Fruit fly (Drosophila melanogaster) whole organism, prepupa: ENCODE measurements around the gene Hand.

Source experiments
- Blimp-1 ChIP-seq: fragments of 200-800 bp; sonication (Bioruptor generic); optimal IDR thresholded peaks from 3 replicates; lab custom pipeline; 2017; ENCODE audit warnings: missing biosample characterization, missing genetic modification characterization, mild to moderate bottlenecking, moderate library complexity, missing genetic modification reagents
- CG10631 ChIP-seq: fragments of 200-800 bp; sonication (Bioruptor generic); optimal IDR thresholded peaks from 2 replicates; lab custom pipeline; 2016; ENCODE audit warnings: missing biosample characterization, missing genetic modification characterization
- CG11294 ChIP-seq: fragments of 200-800 bp; sonication (Bioruptor generic); IDR thresholded peaks from 2 replicates; pipeline ENCODE4 v1.3.6; 2022; ENCODE audit warnings: missing biosample characterization, missing genetic modification characterization
- CG11762 ChIP-seq: fragments of 200-800 bp; sonication (Bioruptor generic); optimal IDR thresholded peaks from 3 replicates; lab custom pipeline; 2016; ENCODE audit warnings: missing biosample characterization, missing genetic modification characterization; ENCODE audit not compliant: insufficient read depth
- CG11902 ChIP-seq: fragments of 200-800 bp; sonication (Bioruptor generic); optimal IDR thresholded peaks from 3 replicates; lab custom pipeline; 2016; ENCODE audit warnings: missing biosample characterization, missing genetic modification characterization
- CG1621 ChIP-seq: fragments of 200-800 bp; sonication (Bioruptor generic); optimal IDR thresholded peaks from 3 replicates; lab custom pipeline; 2018; ENCODE audit warnings: missing biosample characterization, mild to moderate bottlenecking, missing genetic modification characterization
- CG16779 ChIP-seq: fragments of 200-800 bp; sonication (Bioruptor generic); optimal IDR thresholded peaks from 3 replicates; lab custom pipeline; 2017; ENCODE audit warnings: missing biosample characterization, mild to moderate bottlenecking, missing genetic modification characterization
- CG3032 ChIP-seq: fragments of 200-800 bp; optimal IDR thresholded peaks from 2 replicates; lab custom pipeline; 2019; ENCODE audit warnings: missing biosample characterization, mild to moderate bottlenecking, missing genetic modification characterization, moderate library complexity
- CG31627 ChIP-seq: fragments of 200-800 bp; sonication (Bioruptor generic); optimal IDR thresholded peaks from 3 replicates; lab custom pipeline; 2016; ENCODE audit warnings: missing biosample characterization, missing genetic modification characterization
- CG32006 ChIP-seq: fragments of 200-800 bp; sonication (Bioruptor generic); optimal IDR thresholded peaks from 3 replicates; lab custom pipeline; 2017; ENCODE audit warnings: missing biosample characterization, mild to moderate bottlenecking, missing genetic modification characterization
- CG34406 ChIP-seq: fragments of 200-800 bp; sonication (Bioruptor generic); optimal IDR thresholded peaks from 3 replicates; lab custom pipeline; 2016; ENCODE audit warnings: missing biosample characterization, missing genetic modification characterization
- CG3919 ChIP-seq: fragments of 200-800 bp; sonication (Bioruptor generic); optimal IDR thresholded peaks from 3 replicates; lab custom pipeline; 2016; ENCODE audit warnings: missing biosample characterization, missing genetic modification characterization
- CG4318 ChIP-seq: fragments of 200-800 bp; sonication (Bioruptor generic); optimal IDR thresholded peaks from 3 replicates; lab custom pipeline; 2017; ENCODE audit warnings: missing biosample characterization, mild to moderate bottlenecking, missing genetic modification characterization
- CG6163 ChIP-seq: fragments of 200-800 bp; sonication (Bioruptor generic); IDR thresholded peaks from 3 replicates; pipeline ENCODE4 v1.3.6; 2022; ENCODE audit warnings: missing biosample characterization, missing genetic modification characterization
- CG6276 ChIP-seq: fragments of 200-800 bp; sonication (Bioruptor generic); optimal IDR thresholded peaks from 2 replicates; lab custom pipeline; 2017; ENCODE audit warnings: missing biosample characterization, mild to moderate bottlenecking, missing genetic modification characterization
- CG6792 ChIP-seq: fragments of 200-800 bp; sonication (Bioruptor generic); optimal IDR thresholded peaks from 3 replicates; lab custom pipeline; 2016; ENCODE audit warnings: missing biosample characterization, missing genetic modification characterization
- CG6808 ChIP-seq: fragments of 200-800 bp; sonication (Bioruptor generic); optimal IDR thresholded peaks from 3 replicates; lab custom pipeline; 2017; ENCODE audit warnings: missing biosample characterization, missing genetic modification characterization, mild to moderate bottlenecking, moderate library complexity, missing genetic modification reagents
- CG6854 ChIP-seq: fragments of 200-800 bp; sonication (Bioruptor generic); optimal IDR thresholded peaks from 2 replicates; lab custom pipeline; 2017; ENCODE audit warnings: missing biosample characterization, mild to moderate bottlenecking, missing genetic modification characterization
- CG7368 ChIP-seq: fragments of 200-800 bp; sonication (Bioruptor generic); optimal IDR thresholded peaks from 3 replicates; lab custom pipeline; 2016; ENCODE audit warnings: missing biosample characterization, missing genetic modification characterization
- CG8119 ChIP-seq: fragments of 200-800 bp; sonication (Bioruptor generic); IDR thresholded peaks from 3 replicates; pipeline ENCODE4 v1.3.6; 2022; ENCODE audit warnings: missing biosample characterization, missing genetic modification characterization
- CG8319 ChIP-seq: fragments of 200-800 bp; sonication (Bioruptor generic); optimal IDR thresholded peaks from 3 replicates; lab custom pipeline; 2016; ENCODE audit warnings: missing biosample characterization, missing genetic modification characterization
- CG9139 ChIP-seq: fragments of 200-800 bp; sonication (Bioruptor generic); optimal IDR thresholded peaks from 3 replicates; lab custom pipeline; 2017; ENCODE audit warnings: missing biosample characterization, mild to moderate bottlenecking, missing genetic modification characterization
- Eip75B ChIP-seq: fragments of 200-800 bp; sonication (Bioruptor generic); optimal IDR thresholded peaks from 3 replicates; lab custom pipeline; 2016; ENCODE audit warnings: missing biosample characterization, missing genetic modification characterization
- Eip78C ChIP-seq: fragments of 200-800 bp; sonication (Bioruptor generic); peaks from one replicate; lab custom pipeline; 2016; ENCODE audit warnings: missing biosample characterization, missing genetic modification characterization
- Ets21C ChIP-seq: fragments of 200-800 bp; sonication (Bioruptor generic); optimal IDR thresholded peaks from 3 replicates; lab custom pipeline; 2016; ENCODE audit warnings: missing biosample characterization, missing genetic modification characterization
- Ets96B ChIP-seq: fragments of 200-800 bp; optimal IDR thresholded peaks from 2 replicates; lab custom pipeline; 2019; ENCODE audit warnings: missing biosample characterization, mild to moderate bottlenecking, missing genetic modification characterization, moderate library complexity
- Gug ChIP-seq: fragments of 200-800 bp; sonication (Bioruptor generic); IDR thresholded peaks from 2 replicates; pipeline ENCODE4 v1.3.6; 2022; ENCODE audit warnings: missing biosample characterization, missing genetic modification characterization
- Hr4 ChIP-seq: fragments of 200-800 bp; sonication (Bioruptor generic); optimal IDR thresholded peaks from 3 replicates; lab custom pipeline; 2016; ENCODE audit warnings: missing biosample characterization, missing genetic modification characterization
- Lpt ChIP-seq: fragments of 200-800 bp; sonication (Bioruptor generic); optimal IDR thresholded peaks from 3 replicates; lab custom pipeline; 2016; ENCODE audit warnings: missing biosample characterization, missing genetic modification characterization
- OdsH ChIP-seq: fragments of 200-800 bp; sonication (Bioruptor generic); optimal IDR thresholded peaks from 3 replicates; lab custom pipeline; 2016; ENCODE audit warnings: missing biosample characterization, missing genetic modification characterization
- Smox ChIP-seq: fragments of 200-800 bp; sonication (Bioruptor generic); optimal IDR thresholded peaks from 3 replicates; lab custom pipeline; 2016; ENCODE audit warnings: missing biosample characterization, missing genetic modification characterization
- Sox14 ChIP-seq: fragments of 200-800 bp; sonication (Bioruptor generic); optimal IDR thresholded peaks from 3 replicates; lab custom pipeline; 2016; ENCODE audit warnings: missing biosample characterization, missing genetic modification characterization
- achi ChIP-seq: fragments of 200-800 bp; sonication (Bioruptor generic); optimal IDR thresholded peaks from 3 replicates; lab custom pipeline; 2016; ENCODE audit warnings: missing biosample characterization, missing genetic modification characterization
- acj6 ChIP-seq: fragments of 200-800 bp; sonication (Bioruptor generic); optimal IDR thresholded peaks from 3 replicates; lab custom pipeline; 2016; ENCODE audit warnings: missing biosample characterization, missing genetic modification characterization
- cyc ChIP-seq: fragments of 200-800 bp; sonication (Bioruptor generic); optimal IDR thresholded peaks from 3 replicates; lab custom pipeline; 2016; ENCODE audit warnings: missing biosample characterization, missing genetic modification characterization
- dac ChIP-seq: fragments of 200-800 bp; sonication (Bioruptor generic); optimal IDR thresholded peaks from 2 replicates; lab custom pipeline; 2017; ENCODE audit warnings: missing biosample characterization, mild to moderate bottlenecking, missing genetic modification characterization
- dsx ChIP-seq: fragments of 200-800 bp; optimal IDR thresholded peaks from 3 replicates; lab custom pipeline; 2019; ENCODE audit warnings: missing biosample characterization, mild to moderate bottlenecking, missing genetic modification characterization, moderate library complexity; ENCODE audit not compliant: poor library complexity, severe bottlenecking
- eg ChIP-seq: fragments of 200-800 bp; sonication (Bioruptor generic); IDR thresholded peaks from 3 replicates; pipeline ENCODE4 v1.3.6; 2022; ENCODE audit warnings: missing biosample characterization, missing genetic modification characterization
- esn ChIP-seq: fragments of 200-800 bp; sonication (Bioruptor generic); optimal IDR thresholded peaks from 2 replicates; lab custom pipeline; 2016; ENCODE audit warnings: missing biosample characterization, mild to moderate bottlenecking, missing genetic modification characterization, moderate library complexity
- fd59A ChIP-seq: fragments of 200-800 bp; sonication (Bioruptor generic); optimal IDR thresholded peaks from 2 replicates; lab custom pipeline; 2017; ENCODE audit warnings: missing biosample characterization, mild to moderate bottlenecking, missing genetic modification characterization, missing genetic modification reagents
- fd85E ChIP-seq: fragments of 200-800 bp; sonication (Bioruptor generic); optimal IDR thresholded peaks from 3 replicates; lab custom pipeline; 2016; ENCODE audit warnings: missing biosample characterization, missing genetic modification characterization
- lz ChIP-seq: fragments of 200-800 bp; sonication (Bioruptor generic); optimal IDR thresholded peaks from 3 replicates; lab custom pipeline; 2016; ENCODE audit warnings: missing biosample characterization, missing genetic modification characterization
- net ChIP-seq: fragments of 200-800 bp; sonication (Bioruptor generic); optimal IDR thresholded peaks from 3 replicates; lab custom pipeline; 2016; ENCODE audit warnings: missing biosample characterization, missing genetic modification characterization
- pdm3 ChIP-seq: fragments of 200-800 bp; sonication (Bioruptor generic); optimal IDR thresholded peaks from 3 replicates; lab custom pipeline; 2016; ENCODE audit warnings: missing biosample characterization, missing genetic modification characterization
- salr ChIP-seq, 2 experiments: fragments of 200-800 bp; sonication (Bioruptor generic); optimal IDR thresholded peaks; 3 replicates each; lab custom pipeline; 2016 to 2018; ENCODE audit warnings: missing biosample characterization in 2 of 2, missing genetic modification characterization in 2 of 2, mild to moderate bottlenecking in 1 of 2
- spab ChIP-seq: fragments of 200-800 bp; sonication (Bioruptor generic); optimal IDR thresholded peaks from 2 replicates; lab custom pipeline; 2017; ENCODE audit warnings: missing biosample characterization, mild to moderate bottlenecking, missing genetic modification characterization, missing genetic modification reagents
- svp ChIP-seq: fragments of 200-800 bp; sonication (Bioruptor generic); peaks from one replicate; lab custom pipeline; 2016; ENCODE audit warnings: missing biosample characterization, missing genetic modification characterization
- vri ChIP-seq: fragments of 200-800 bp; sonication (Bioruptor generic); optimal IDR thresholded peaks from 3 replicates; lab custom pipeline; 2016; ENCODE audit warnings: missing biosample characterization, mild to moderate bottlenecking, missing genetic modification characterization

Gene Hand

DNA sequence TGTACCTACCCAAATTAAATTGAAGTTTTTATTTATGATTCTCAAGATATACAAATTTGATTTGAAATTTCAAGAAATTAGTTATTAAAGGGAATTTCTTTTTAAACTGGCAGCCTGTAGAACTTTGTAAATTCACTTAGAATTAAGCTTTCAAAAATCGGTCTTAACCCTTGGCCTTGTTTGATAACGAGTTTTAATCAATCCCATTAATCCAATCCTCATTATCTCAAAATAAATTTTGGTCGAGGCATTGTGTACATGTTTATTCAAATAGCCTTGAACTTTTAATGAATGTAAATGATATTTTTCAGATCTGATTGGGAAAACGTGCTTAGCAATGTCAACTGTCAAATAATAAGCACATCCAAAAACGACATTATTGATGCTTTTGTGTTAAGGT, 44.7 kb upstream of the Hand start:
- TF ChIP-seq Ets21C = no peak
- no peak for TF ChIP-seq CG6854 (GFP tag; lab: Kevin White, UChicago)
- TF ChIP-seq CG6792 (GFP tag; lab: Kevin White, UChicago) = no peak
- no peak for TF ChIP-seq achi (GFP tag; lab: Kevin White, UChicago)
- no peak for TF ChIP-seq CG1621
- TF ChIP-seq lz = no peak
- TF ChIP-seq spab (GFP tag; lab: Kevin White, UChicago) = no peak
- peak; percentile 71 for TF ChIP-seq svp (GFP tag; lab: Kevin White, UChicago)
- TF ChIP-seq fd59A = no peak
- no peak for TF ChIP-seq fd85E (GFP tag; lab: Kevin White, UChicago)
- no peak for TF ChIP-seq pdm3 (GFP tag; lab: Kevin White, UChicago)
- no peak for TF ChIP-seq OdsH (GFP tag; lab: Kevin White, UChicago)
- no peak for TF ChIP-seq CG3919 (GFP tag; lab: Kevin White, UChicago)
- no peak for TF ChIP-seq acj6 (GFP tag; lab: Kevin White, UChicago)
- TF ChIP-seq Eip78C (GFP tag; lab: Kevin White, UChicago) = peak; percentile 24

DNA sequence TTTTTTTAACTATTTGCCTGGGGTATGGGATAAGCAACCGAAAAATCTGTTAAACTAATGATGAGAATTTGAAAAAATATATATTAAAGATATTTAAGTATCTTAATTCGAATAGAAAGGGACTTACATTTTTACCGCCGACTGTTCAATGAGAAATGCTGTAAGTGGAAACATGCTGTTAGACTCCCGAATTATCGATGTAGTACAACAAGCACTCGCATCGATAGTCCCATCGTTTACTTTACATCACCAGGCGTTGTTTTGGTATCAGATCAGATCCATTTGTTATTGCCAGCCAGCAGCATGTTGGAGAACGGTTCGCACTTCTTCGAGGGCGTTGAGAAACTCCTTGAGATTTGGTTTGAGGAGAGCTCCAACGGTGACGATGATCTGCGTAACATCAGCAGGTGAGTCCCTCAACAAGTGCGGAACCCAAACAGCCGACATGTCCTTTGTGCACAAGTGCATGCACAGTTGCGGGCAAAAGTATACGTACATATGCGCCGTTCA, 44.1 kb upstream of the Hand start, which contains the start of gene SamDC:
SamDC (plus strand) TSS at position 246 of the 510 bp plus-strand sequence.
- TF ChIP-seq CG6792 (GFP tag; lab: Kevin White, UChicago) (no peak), CG3032 (tag; lab: Kevin White, UChicago) (peak; percentile 38), CG6163 (GFP tag; lab: Robert Waterston, UW) (no peak), fd59A (no peak), achi (GFP tag; lab: Kevin White, UChicago) (peak; percentile 1), salr (GFP tag; optimal IDR thresholded peaks at IDR 0.05; lab: Kevin White, UChicago) (peak in 1 of 2 experiments; percentile 33), OdsH (GFP tag; lab: Kevin White, UChicago) (peak; percentile 31), dsx (GFP tag; lab: Kevin White, UChicago) (peak; percentile 19), acj6 (GFP tag; lab: Kevin White, UChicago) (peak; percentile 30), CG6854 (GFP tag; lab: Kevin White, UChicago) (peak; percentile 19), Eip75B (GFP tag; lab: Kevin White, UChicago) (peak; percentile 9), CG34406 (GFP tag; lab: Kevin White, UChicago) (no peak), CG11902 (GFP tag; lab: Kevin White, UChicago) (no peak), Blimp-1 (GFP tag; lab: Kevin White, UChicago) (no peak), eg (GFP tag; lab: Robert Waterston, UW) (no peak), CG11762 (GFP tag; lab: Kevin White, UChicago) (no peak), Smox (GFP tag; lab: Kevin White, UChicago) (peak; percentile 25), Lpt (GFP tag; lab: Kevin White, UChicago) (peak; percentile 16), CG32006 (GFP tag; lab: Kevin White, UChicago) (no peak), CG3919 (GFP tag; lab: Kevin White, UChicago) (peak; percentile 21), CG6276 (no peak), fd85E (GFP tag; lab: Kevin White, UChicago) (no peak), CG4318 (GFP tag; lab: Kevin White, UChicago) (no peak), pdm3 (GFP tag; lab: Kevin White, UChicago) (peak; percentile 39), Hr4 (GFP tag; lab: Kevin White, UChicago) (peak; percentile 28), cyc (GFP tag; lab: Kevin White, UChicago) (peak; percentile 1), spab (GFP tag; lab: Kevin White, UChicago) (no peak), net (GFP tag; lab: Kevin White, UChicago) (peak; percentile 13), Gug (no peak), svp (GFP tag; lab: Kevin White, UChicago) (no peak), CG6808 (GFP tag; lab: Kevin White, UChicago) (no peak), CG10631 (GFP tag; lab: Kevin White, UChicago) (peak; percentile 45), CG7368 (GFP tag; lab: Kevin White, UChicago) (no peak), esn (peak; percentile 53), CG16779 (tag; lab: Kevin White, UChicago) (no peak), CG1621 (no peak), CG9139 (GFP tag; lab: Kevin White, UChicago) (no peak), Ets96B (tag; lab: Kevin White, UChicago) (no peak), vri (GFP tag; lab: Kevin White, UChicago) (peak; percentile 44), CG8319 (no peak), CG31627 (GFP tag; lab: Kevin White, UChicago) (no peak), Ets21C (no peak), dac (GFP tag; lab: Kevin White, UChicago) (no peak), Sox14 (GFP tag; lab: Kevin White, UChicago) (peak; percentile 58), CG11294 (GFP tag; lab: Robert Waterston, UW) (no peak), CG8119 (GFP tag; lab: Robert Waterston, UW) (no peak)
